Worm (Caenorhabditis elegans) whole organism, L4 larva: Measurements from ENCODE around the gene col-151.

Experiments used
- Y75B8A.6 ChIP-seq: fragments of 200-800 bp; sonication (Bioruptor generic); IDR thresholded peaks from 2 replicates; pipeline ENCODE4 v1.3.6; 2022; ENCODE audit warnings: missing genetic modification reagents, missing genetic modification characterization, missing compliant biosample characterization
- dmd-8 ChIP-seq: fragments of 200-800 bp; sonication (Bioruptor generic); IDR thresholded peaks from 2 replicates; pipeline ENCODE4 v1.3.6; 2022; ENCODE audit warnings: missing genetic modification characterization, missing compliant biosample characterization

- TF ChIP-seq dmd-8, result no peak
- no peak for TF ChIP-seq Y75B8A.6 (GFP tag; lab: Robert Waterston, UW)
Observed at ce11 chrV:10358238-10358637, 36.8 kb downstream of the col-151 start, which contains the start of gene ttll-15.
